Fruit fly (Drosophila melanogaster) whole organism, embryonic: ENCODE measurements around the gene CG14805.

Source experiments
- Aef1 ChIP-seq: fragments of 200-800 bp; sonication (Bioruptor generic); IDR thresholded peaks from 3 replicates; pipeline ENCODE4 v1.3.6; 2022; ENCODE audit warnings: missing biosample characterization, missing genetic modification characterization
- Atf-2 ChIP-seq: fragments of 200-800 bp; sonication (Bioruptor generic); optimal IDR thresholded peaks from 2 replicates; lab custom pipeline; 2016; ENCODE audit warnings: missing biosample characterization, missing genetic modification characterization
- Blimp-1 ChIP-seq: fragments of 200-800 bp; sonication (Bioruptor generic); optimal IDR thresholded peaks from 3 replicates; lab custom pipeline; 2018; ENCODE audit warnings: missing biosample characterization, missing genetic modification characterization, mild to moderate bottlenecking, moderate library complexity, missing genetic modification reagents
- Bteb2 ChIP-seq: fragments of 200-800 bp; sonication (Bioruptor generic); optimal IDR thresholded peaks from 2 replicates; lab custom pipeline; 2016; ENCODE audit warnings: missing biosample characterization, missing genetic modification characterization
- CG12236 ChIP-seq: fragments of 200-800 bp; sonication (Bioruptor generic); optimal IDR thresholded peaks from 2 replicates; lab custom pipeline; 2016; ENCODE audit warnings: missing biosample characterization, missing genetic modification characterization
- CG12391 ChIP-seq: fragments of 200-800 bp; sonication (Bioruptor generic); optimal IDR thresholded peaks from 3 replicates; lab custom pipeline; 2018; ENCODE audit warnings: missing biosample characterization, mild to moderate bottlenecking, missing genetic modification characterization, moderate library complexity
- CG14710 ChIP-seq: fragments of 200-800 bp; sonication (Bioruptor generic); optimal IDR thresholded peaks from 3 replicates; lab custom pipeline; 2019; ENCODE audit warnings: missing biosample characterization, mild to moderate bottlenecking, missing genetic modification characterization, moderate library complexity
- CG1529 ChIP-seq: fragments of 200-800 bp; sonication (Bioruptor generic); optimal IDR thresholded peaks from 3 replicates; lab custom pipeline; 2018; ENCODE audit warnings: missing biosample characterization, missing genetic modification characterization
- CG17802 ChIP-seq: fragments of 200-800 bp; sonication (Bioruptor generic); optimal IDR thresholded peaks from 2 replicates; lab custom pipeline; 2018; ENCODE audit warnings: missing biosample characterization, mild to moderate bottlenecking, missing genetic modification characterization, moderate library complexity
- CG31388 ChIP-seq: fragments of 200-800 bp; sonication (Bioruptor generic); optimal IDR thresholded peaks from 2 replicates; lab custom pipeline; 2016; ENCODE audit warnings: missing biosample characterization, missing genetic modification characterization
- CG3995 ChIP-seq: fragments of 200-800 bp; sonication (Bioruptor generic); optimal IDR thresholded peaks from 3 replicates; lab custom pipeline; 2016; ENCODE audit warnings: missing biosample characterization, missing genetic modification characterization
- CG4707 ChIP-seq: fragments of 200-800 bp; sonication (Bioruptor generic); optimal IDR thresholded peaks from 2 replicates; lab custom pipeline; 2018; ENCODE audit warnings: missing biosample characterization, mild to moderate bottlenecking, missing genetic modification characterization, moderate library complexity
- CG6689 ChIP-seq: fragments of 200-800 bp; sonication (Bioruptor generic); IDR thresholded peaks from 2 replicates; pipeline ENCODE4 v1.3.6; 2022; ENCODE audit warnings: missing biosample characterization, missing genetic modification characterization
- CG7357 ChIP-seq: fragments of 200-800 bp; sonication (Bioruptor generic); IDR thresholded peaks from 3 replicates; pipeline ENCODE4 v1.3.6; 2022; ENCODE audit warnings: missing biosample characterization, missing genetic modification characterization
- CG8290 ChIP-seq, 3 experiments: fragments of 200-800 bp; sonication (Bioruptor generic); optimal IDR thresholded peaks; 2 replicates each; lab custom pipeline; 2016 to 2019; ENCODE audit warnings: missing biosample characterization in 3 of 3, missing genetic modification characterization in 3 of 3, mild to moderate bottlenecking in 2 of 3, moderate library complexity in 1 of 3
- CG9215 ChIP-seq: fragments of 200-800 bp; sonication (Bioruptor generic); IDR thresholded peaks from 2 replicates; pipeline ENCODE4 v1.3.6; 2022; ENCODE audit warnings: missing biosample characterization, missing genetic modification characterization
- CG9797 ChIP-seq: fragments of 200-800 bp; sonication (Bioruptor generic); optimal IDR thresholded peaks from 3 replicates; lab custom pipeline; 2018; ENCODE audit warnings: missing biosample characterization, mild to moderate bottlenecking, missing genetic modification characterization
- Chrac-16 ChIP-seq: fragments of 200-800 bp; sonication (Bioruptor generic); optimal IDR thresholded peaks from 3 replicates; lab custom pipeline; 2016; ENCODE audit warnings: missing biosample characterization, missing genetic modification characterization
- E2f2 ChIP-seq: fragments of 200-800 bp; sonication (Bioruptor generic); IDR thresholded peaks from 2 replicates; pipeline ENCODE4 v1.3.6; 2022; ENCODE audit warnings: missing biosample characterization, missing genetic modification characterization
- Fer1 ChIP-seq: fragments of 200-800 bp; sonication (Bioruptor generic); optimal IDR thresholded peaks from 2 replicates; lab custom pipeline; 2017; ENCODE audit warnings: missing biosample characterization, mild to moderate bottlenecking, missing genetic modification characterization
- HLHmδ ChIP-seq: fragments of 200-800 bp; sonication (Bioruptor generic); optimal IDR thresholded peaks from 2 replicates; lab custom pipeline; 2018; ENCODE audit warnings: missing biosample characterization, mild to moderate bottlenecking, missing genetic modification characterization, moderate library complexity
- Hr78 ChIP-seq, 2 experiments: fragments of 200-800 bp in 1 of 2; fragments of >200 bp in 1 of 2; sonication (Bioruptor generic) in 1 of 2; optimal IDR thresholded peaks; 2 replicates each; lab custom pipeline; 2017 to 2019; ENCODE audit warnings: missing biosample characterization in 2 of 2, missing genetic modification characterization in 2 of 2, mild to moderate bottlenecking in 1 of 2, moderate library complexity in 1 of 2
- Med ChIP-seq: fragments of 200-800 bp; sonication (Bioruptor generic); peaks from one replicate; lab custom pipeline; 2016; ENCODE audit warnings: missing biosample characterization, missing genetic modification characterization, mild to moderate bottlenecking, inconsistent platforms, moderate library complexity
- Myb ChIP-seq: fragments of 200-800 bp; sonication (Bioruptor generic); optimal IDR thresholded peaks from 2 replicates; lab custom pipeline; 2016; ENCODE audit warnings: missing biosample characterization, missing genetic modification characterization
- Optix ChIP-seq: fragments of 200-800 bp; sonication (Bioruptor generic); IDR thresholded peaks from 3 replicates; pipeline ENCODE4 v1.3.6; 2022; ENCODE audit warnings: missing biosample characterization, missing genetic modification characterization
- PHDP ChIP-seq: fragments of 200-800 bp; sonication (Bioruptor generic); optimal IDR thresholded peaks from 3 replicates; lab custom pipeline; 2018; ENCODE audit warnings: missing biosample characterization, mild to moderate bottlenecking, missing genetic modification characterization, moderate library complexity
- Rx ChIP-seq: fragments of 200-800 bp; sonication (Bioruptor generic); IDR thresholded peaks from 2 replicates; pipeline ENCODE4 v1.3.6; 2022; ENCODE audit warnings: missing biosample characterization, missing genetic modification characterization
- Xrp1 ChIP-seq: fragments of 200-800 bp; sonication (Bioruptor generic); IDR thresholded peaks from 2 replicates; pipeline ENCODE4 v1.3.6; 2022; ENCODE audit warnings: missing biosample characterization, missing genetic modification characterization
- ac ChIP-seq: fragments of 200-800 bp; sonication (Bioruptor generic); optimal IDR thresholded peaks from 3 replicates; lab custom pipeline; 2017; ENCODE audit warnings: missing biosample characterization, mild to moderate bottlenecking, missing genetic modification characterization
- al ChIP-seq: fragments of 200-800 bp; sonication (Bioruptor generic); IDR thresholded peaks from 2 replicates; pipeline ENCODE4 v1.3.6; 2022; ENCODE audit warnings: missing biosample characterization, missing genetic modification characterization
- bsh ChIP-seq, 2 experiments: fragments of 200-800 bp; sonication (Bioruptor generic); optimal IDR thresholded peaks; 2 replicates each; lab custom pipeline; 2017 to 2018; ENCODE audit warnings: mild to moderate bottlenecking in 2 of 2, missing biosample characterization in 2 of 2, missing genetic modification characterization in 2 of 2, moderate library complexity in 1 of 2
- chm ChIP-seq: fragments of 200-800 bp; sonication (Bioruptor generic); IDR thresholded peaks from 2 replicates; pipeline ENCODE4 v1.3.6; 2022; ENCODE audit warnings: missing biosample characterization, missing genetic modification characterization
- chn ChIP-seq: fragments of 200-800 bp; sonication (Bioruptor generic); optimal IDR thresholded peaks from 2 replicates; lab custom pipeline; 2016; ENCODE audit warnings: missing biosample characterization, missing genetic modification characterization
- cwo ChIP-seq: fragments of 200-800 bp; sonication (Bioruptor generic); optimal IDR thresholded peaks from 3 replicates; lab custom pipeline; 2017; ENCODE audit warnings: missing biosample characterization, missing genetic modification characterization, mild to moderate bottlenecking, moderate library complexity, missing genetic modification reagents
- dm ChIP-seq: fragments of 200-800 bp; sonication (Bioruptor generic); optimal IDR thresholded peaks from 3 replicates; lab custom pipeline; 2016; ENCODE audit warnings: missing biosample characterization, missing genetic modification characterization
- fd64A ChIP-seq: fragments of 200-800 bp; sonication (Bioruptor generic); optimal IDR thresholded peaks from 3 replicates; lab custom pipeline; 2018; ENCODE audit warnings: missing biosample characterization, mild to moderate bottlenecking, missing genetic modification characterization
- gce ChIP-seq: fragments of 200-800 bp; sonication (Bioruptor generic); IDR thresholded peaks from 3 replicates; pipeline ENCODE4 v1.3.6; 2022; ENCODE audit warnings: missing biosample characterization, missing genetic modification characterization
- grau ChIP-seq: fragments of 200-800 bp; optimal IDR thresholded peaks from 3 replicates; lab custom pipeline; 2019; ENCODE audit warnings: missing biosample characterization, mild to moderate bottlenecking, missing genetic modification characterization, moderate library complexity
- hb ChIP-seq: fragments of 200-800 bp; sonication (Bioruptor generic); IDR thresholded peaks from 3 replicates; pipeline ENCODE4 v1.3.6; 2022; ENCODE audit warnings: missing biosample characterization, missing genetic modification characterization; ENCODE audit not compliant: partially characterized antibody
- inv ChIP-seq: fragments of 200-800 bp; sonication (Bioruptor generic); IDR thresholded peaks from 2 replicates; pipeline ENCODE4 v1.3.6; 2022; ENCODE audit warnings: missing biosample characterization, missing genetic modification characterization; ENCODE audit not compliant: partially characterized antibody
- jing ChIP-seq: fragments of 200-800 bp; sonication (Bioruptor generic); optimal IDR thresholded peaks from 2 replicates; lab custom pipeline; 2018; ENCODE audit warnings: missing biosample characterization, mild to moderate bottlenecking, missing genetic modification characterization
- kni ChIP-seq: fragments of 200-800 bp; sonication (Bioruptor generic); optimal IDR thresholded peaks from 3 replicates; lab custom pipeline; 2017; ENCODE audit warnings: mild to moderate bottlenecking, missing biosample characterization, missing genetic modification reagents, missing genetic modification characterization
- odd ChIP-seq: fragments of 200-800 bp; sonication (Bioruptor generic); optimal IDR thresholded peaks from 2 replicates; lab custom pipeline; 2017; ENCODE audit warnings: missing biosample characterization, mild to moderate bottlenecking, missing genetic modification characterization
- peb ChIP-seq: fragments of 200-800 bp; sonication (Bioruptor generic); IDR thresholded peaks from 2 replicates; pipeline ENCODE4 v1.3.6; 2022; ENCODE audit warnings: missing biosample characterization, missing genetic modification characterization
- sd ChIP-seq: fragments of 200-800 bp; sonication (Bioruptor generic); optimal IDR thresholded peaks from 3 replicates; lab custom pipeline; 2018; ENCODE audit warnings: missing biosample characterization, mild to moderate bottlenecking, missing genetic modification characterization, moderate library complexity
- sens-2 ChIP-seq: fragments of 200-800 bp; sonication (Bioruptor generic); IDR thresholded peaks from 2 replicates; pipeline ENCODE4 v1.3.6; 2022; ENCODE audit warnings: missing biosample characterization, missing genetic modification characterization
- trem ChIP-seq: fragments of 200-800 bp; optimal IDR thresholded peaks from 3 replicates; lab custom pipeline; 2019; ENCODE audit warnings: missing biosample characterization, mild to moderate bottlenecking, missing genetic modification characterization, moderate library complexity
- twi ChIP-seq: fragments of 200-800 bp; optimal IDR thresholded peaks from 2 replicates; lab custom pipeline; 2019; ENCODE audit warnings: missing biosample characterization, mild to moderate bottlenecking, missing genetic modification characterization, moderate library complexity
- usp ChIP-seq: fragments of >200 bp; optimal IDR thresholded peaks from 2 replicates; lab custom pipeline; 2017; ENCODE audit warnings: missing biosample characterization, missing genetic modification characterization
- vvl ChIP-seq: fragments of 200-800 bp; sonication (Bioruptor generic); IDR thresholded peaks from 2 replicates; pipeline ENCODE4 v1.3.6; 2022; ENCODE audit warnings: missing biosample characterization, missing genetic modification characterization

The CG14805 gene

dm6 chrX:1889926-1890325 is 12.8 kb downstream of the CG14805 start, which contains the start of the genes trr and mRpL16 (continued):
- TF ChIP-seq Chrac-16 (GFP tag; lab: Kevin White, UChicago) (peak; percentile 19), Bteb2 (GFP tag; lab: Kevin White, UChicago) (no peak), CG9797 (peak; percentile 84), peb (no peak), inv (GFP tag; lab: Robert Waterston, UW) (peak; percentile 58), Med (GFP tag; lab: Kevin White, UChicago) (peak; percentile 93), CG12391 (tag; lab: Kevin White, UChicago) (peak; percentile 72), CG17802 (peak; percentile 100), CG8290 (GFP tag; optimal IDR thresholded peaks at IDR 0.05; lab: Kevin White, UChicago) (no peak), CG8290 (tag; optimal IDR thresholded peaks at IDR 0.05; lab: Kevin White, UChicago) (no peak), twi (tag; lab: Kevin White, UChicago) (peak; percentile 39), CG9215 (GFP tag; lab: Robert Waterston, UW) (peak; percentile 44; the same call in 1 of the 2 replicates), CG3995 (GFP tag; lab: Kevin White, UChicago) (no peak), usp (GFP tag; lab: Kevin White, UChicago) (no peak), trem (tag; lab: Kevin White, UChicago) (peak; percentile 83), sens-2 (GFP tag; lab: Robert Waterston, UW) (no peak), cwo (no peak), vvl (GFP tag; lab: Robert Waterston, UW) (peak; percentile 57), Optix (GFP tag; lab: Robert Waterston, UW) (0 out of 3 replicates have a peak, but pooled peaks have one; percentile 40), CG4707 (GFP tag; lab: Kevin White, UChicago) (no peak), bsh (GFP tag; optimal IDR thresholded peaks at IDR 0.05; lab: Kevin White, UChicago) (peak in 1 of 2 experiments; percentile 33), al (GFP tag; lab: Robert Waterston, UW) (no peak; the same call in 1 of the 2 replicates), Hr78 (GFP tag; optimal IDR thresholded peaks at IDR 0.05; lab: Kevin White, UChicago) (no peak), CG1529 (GFP tag; lab: Kevin White, UChicago) (no peak), chm (no peak), Xrp1 (GFP tag; lab: Robert Waterston, UW) (0 out of 2 replicates have a peak, but pooled peaks have one; percentile 7), CG7357 (0 out of 3 replicates have a peak, but pooled peaks have one; percentile 30), Rx (GFP tag; lab: Robert Waterston, UW) (no peak), chn (GFP tag; lab: Kevin White, UChicago) (peak; percentile 20), Blimp-1 (GFP tag; lab: Kevin White, UChicago) (no peak), E2f2 (peak; percentile 40; the same call in 1 of the 2 replicates), CG31388 (GFP tag; lab: Kevin White, UChicago) (no peak), fd64A (no peak), odd (no peak), Fer1 (GFP tag; lab: Kevin White, UChicago) (peak; percentile 53), kni (GFP tag; lab: Kevin White, UChicago) (no peak), jing (GFP tag; lab: Kevin White, UChicago) (no peak), grau (tag; lab: Kevin White, UChicago) (peak; percentile 50), gce (peak; percentile 21; the same call in 1 of the 3 replicates), HLHmδ (no peak), sd (tag; lab: Kevin White, UChicago) (no peak), CG14710 (peak; percentile 77), Myb (GFP tag; lab: Kevin White, UChicago) (peak; percentile 18), CG6689 (GFP tag; lab: Robert Waterston, UW) (0 out of 2 replicates have a peak, but pooled peaks have one; percentile 36), Atf-2 (GFP tag; lab: Kevin White, UChicago) (no peak), ac (GFP tag; lab: Kevin White, UChicago) (no peak), Aef1 (GFP tag; lab: Robert Waterston, UW) (no peak), hb (GFP tag; lab: Robert Waterston, UW) (no peak), dm (GFP tag; lab: Kevin White, UChicago) (peak; percentile 24), CG12236 (GFP tag; lab: Kevin White, UChicago) (no peak), PHDP (tag; lab: Kevin White, UChicago) (no peak)
